Worm (Caenorhabditis elegans) whole organism, L2 larva: Measurements from ENCODE around the gene F25H9.6.

Experiments
- R02D3.7 ChIP-seq: fragments of 150-350 bp; optimal IDR thresholded peaks from 2 replicates; lab custom pipeline; 2014; ENCODE audit warnings: missing biosample characterization, missing genetic modification characterization
- ZK546.5 ChIP-seq: sonication (generic microtip); optimal IDR thresholded peaks from 2 replicates; lab custom pipeline; 2017; ENCODE audit warnings: missing biosample characterization, missing genetic modification characterization
- blmp-1 ChIP-seq: sonication (generic microtip); optimal IDR thresholded peaks from 2 replicates; lab custom pipeline; 2017; ENCODE audit warnings: missing genetic modification characterization, mild to moderate bottlenecking, missing compliant biosample characterization, antibody characterized with exemption, moderate library complexity; ENCODE audit not compliant: insufficient read depth
- crh-2 ChIP-seq: sonication (generic microtip); optimal IDR thresholded peaks from 2 replicates; lab custom pipeline; 2017; ENCODE audit warnings: missing biosample characterization, missing genetic modification characterization
- elt-1 ChIP-seq: fragments of 150-350 bp; optimal IDR thresholded peaks from 2 replicates; lab custom pipeline; 2014; ENCODE audit warnings: missing biosample characterization, missing genetic modification characterization
- fos-1 ChIP-seq: fragments of 150-350 bp; optimal IDR thresholded peaks from 2 replicates; lab custom pipeline; 2014; ENCODE audit warnings: missing biosample characterization, missing genetic modification characterization
- gmeb-1 ChIP-seq: fragments of 150-350 bp; optimal IDR thresholded peaks from 2 replicates; lab custom pipeline; 2014; ENCODE audit warnings: missing biosample characterization, missing genetic modification characterization
- lin-11 ChIP-seq: fragments of 150-350 bp; sonication (generic microtip); optimal IDR thresholded peaks from 2 replicates; lab custom pipeline; 2014; ENCODE audit warnings: missing biosample characterization, missing genetic modification characterization, inconsistent platforms, mixed read lengths
- mab-5 ChIP-seq: fragments of 150-350 bp; optimal IDR thresholded peaks from 2 replicates; lab custom pipeline; 2014; ENCODE audit warnings: missing biosample characterization, missing genetic modification characterization
- nhr-11 ChIP-seq: fragments of 150-350 bp; optimal IDR thresholded peaks from 2 replicates; lab custom pipeline; 2014; ENCODE audit warnings: missing biosample characterization, missing genetic modification characterization
- sma-3 ChIP-seq: sonication (generic microtip); optimal IDR thresholded peaks from 2 replicates; lab custom pipeline; 2016; ENCODE audit warnings: missing genetic modification reagents, missing genetic modification characterization, missing compliant biosample characterization
- sma-9 ChIP-seq, 2 experiments: fragments of 150-350 bp in 1 of 2; sonication (generic microtip) in 1 of 2; optimal IDR thresholded peaks; 2 replicates each; lab custom pipeline; 2014 to 2016; ENCODE audit warnings: missing genetic modification characterization in 2 of 2, mild to moderate bottlenecking in 1 of 2, missing biosample characterization in 1 of 2, missing compliant biosample characterization in 1 of 2, missing genetic modification reagents in 1 of 2, moderate library complexity in 1 of 2
- unc-55 ChIP-seq: fragments of 150-350 bp; sonication (generic microtip); optimal IDR thresholded peaks from 3 replicates; lab custom pipeline; 2014; ENCODE audit warnings: missing biosample characterization, missing genetic modification reagents, missing genetic modification characterization
- ztf-11 ChIP-seq: sonication (generic microtip); optimal IDR thresholded peaks from 2 replicates; lab custom pipeline; 2017; ENCODE audit warnings: missing biosample characterization, missing genetic modification characterization

Gene F25H9.6

DNA sequence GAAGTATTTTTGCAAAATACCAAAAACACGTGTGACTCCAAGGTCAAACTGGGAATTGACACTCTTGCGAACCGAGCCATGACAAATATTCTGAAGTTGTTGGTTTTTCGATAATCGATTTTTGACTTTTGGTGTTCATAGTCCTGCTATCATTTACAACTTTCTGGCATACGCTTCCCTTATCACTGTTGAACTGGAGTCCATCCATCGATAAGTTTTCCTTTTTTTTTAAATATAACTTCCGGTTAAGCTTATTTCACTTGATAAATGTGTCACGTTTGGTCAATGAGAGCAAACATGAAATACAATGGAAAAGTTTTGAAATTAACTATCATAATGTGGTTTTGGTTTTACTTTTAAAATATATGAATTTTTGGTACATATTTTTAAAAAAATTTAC, 46.5 kb downstream of the F25H9.6 start:
- TF ChIP-seq fos-1 (peak; percentile 95), R02D3.7 (tag; lab: Kevin White, UChicago) (no peak), sma-9 (GFP tag; optimal IDR thresholded peaks at IDR 0.05; lab: Kevin White, UChicago) (peak; percentile 17), sma-9 (tag; optimal IDR thresholded peaks at IDR 0.05; lab: Kevin White, UChicago) (no peak), crh-2 (peak; percentile 17)

DNA sequence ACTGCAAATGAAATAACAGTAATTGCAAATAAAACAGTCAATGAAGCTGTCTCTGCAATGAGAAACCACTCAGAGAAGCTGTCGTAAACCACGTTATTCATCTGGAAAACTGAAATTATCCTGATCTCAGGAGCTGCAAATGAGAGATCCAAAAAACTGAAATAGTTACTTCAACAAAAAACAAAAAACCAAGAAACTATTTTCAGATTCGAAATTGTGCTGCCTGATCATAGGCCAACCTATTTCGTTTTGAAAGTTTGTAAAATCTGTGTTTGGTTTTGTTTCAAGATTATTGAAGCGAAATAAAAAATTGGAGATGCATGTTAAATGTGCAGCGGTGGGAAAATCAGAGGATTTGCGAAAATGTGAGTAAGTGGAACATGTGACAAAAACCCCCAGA, 47.5 kb downstream of the F25H9.6 start, which contains the start of gene srv-8:
TSS of gene srv-8 (minus strand) at position 101 of the 400 bp plus-strand sequence.
- TF ChIP-seq elt-1 (tag; lab: Kevin White, UChicago) (no peak), lin-11 (tag; lab: Kevin White, UChicago) (no peak), fos-1 (no peak), mab-5 (tag; lab: Kevin White, UChicago) (no peak), gmeb-1 (tag; lab: Kevin White, UChicago) (no peak), ZK546.5 (tag; lab: Kevin White, UChicago) (no peak), crh-2 (no peak), nhr-11 (tag; lab: Kevin White, UChicago) (no peak)

DNA sequence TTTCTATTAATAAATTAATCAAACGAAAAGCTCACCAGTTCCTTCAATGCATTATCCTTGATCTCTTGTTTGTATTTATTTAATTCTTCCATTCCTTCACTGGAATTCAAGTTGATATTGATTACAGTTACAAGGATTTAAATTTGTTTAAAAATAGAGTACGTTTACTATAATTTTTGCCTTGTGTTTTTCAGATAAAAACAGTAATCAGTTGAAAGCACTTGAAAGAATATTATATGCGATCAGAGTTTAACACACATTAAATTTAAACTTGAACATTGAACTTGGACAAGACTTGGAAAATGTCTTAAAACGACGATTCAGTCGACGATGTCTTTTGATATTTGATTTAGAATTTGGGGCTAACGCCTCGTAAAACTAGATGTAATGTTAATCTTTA, 50.6 kb downstream of the F25H9.6 start, which contains the start of gene F53F1.6:
TSS of gene F53F1.6 (minus strand) at position 101 of the 400 bp plus-strand sequence.
- TF ChIP-seq blmp-1 (tag; lab: Kevin White, UChicago) (no peak), ztf-11 (tag; lab: Kevin White, UChicago) (no peak), unc-55 (GFP tag; lab: Kevin White, UChicago) (no peak), sma-3 (GFP tag; lab: Kevin White, UChicago) (no peak)
